Fruit fly (Drosophila melanogaster): ENCODE results near the gene CG17717.

- TF ChIP-seq psq (optimal IDR thresholded peaks at IDR 0.05) (no peak), CG8478 (optimal IDR thresholded peaks at IDR 0.05) (no peak), usp (GFP tag; optimal IDR thresholded peaks at IDR 0.05) (no peak), pan (optimal IDR thresholded peaks at IDR 0.05) (no peak), EcR (GFP tag; optimal IDR thresholded peaks at IDR 0.05) (no peak)
Measured at dm6 chrX:6633659-6634058, 44.6 kb downstream of the CG17717 start, which contains the start of gene CG14443.
